Worm (Caenorhabditis elegans) whole organism, young adult: ENCODE measurements around the gene exos-1.

ENCODE experiments used
- C06A6.2 ChIP-seq: fragments of 200-800 bp; sonication (Bioruptor generic); conservative IDR thresholded peaks from 2 replicates; pipeline ENCODE4 v1.3.6; 2022; ENCODE audit warnings: missing genetic modification characterization, missing compliant biosample characterization
- F33H1.4 ChIP-seq: fragments of 200-800 bp; sonication (Bioruptor generic); IDR thresholded peaks from 2 replicates; pipeline ENCODE4 v1.3.6; 2022; ENCODE audit warnings: missing genetic modification reagents, missing genetic modification characterization, missing compliant biosample characterization
- F52B5.7 ChIP-seq: sonication (generic microtip); optimal IDR thresholded peaks from 2 replicates; lab custom pipeline; 2016; ENCODE audit warnings: mild to moderate bottlenecking, missing genetic modification characterization, missing compliant biosample characterization
- F57A8.1 ChIP-seq: fragments of 200-800 bp; sonication (Bioruptor generic); optimal IDR thresholded peaks from 2 replicates; lab custom pipeline; 2018; ENCODE audit warnings: mild to moderate bottlenecking, missing genetic modification characterization, moderate library complexity, missing compliant biosample characterization
- F57C9.4 ChIP-seq: sonication (generic microtip); optimal IDR thresholded peaks from 2 replicates; lab custom pipeline; 2017; ENCODE audit warnings: mild to moderate bottlenecking, missing genetic modification characterization, missing compliant biosample characterization
- K12H6.12 ChIP-seq: fragments of 200-800 bp; sonication (Bioruptor generic); optimal IDR thresholded peaks from 2 replicates; lab custom pipeline; 2018; ENCODE audit warnings: mild to moderate bottlenecking, missing genetic modification characterization, missing compliant biosample characterization
- T07F8.4 ChIP-seq: sonication (generic microtip); optimal IDR thresholded peaks from 2 replicates; lab custom pipeline; 2016; ENCODE audit warnings: mild to moderate bottlenecking, missing genetic modification characterization, moderate library complexity, missing compliant biosample characterization
- T26A5.8 ChIP-seq: sonication (generic microtip); optimal IDR thresholded peaks from 2 replicates; lab custom pipeline; 2016; ENCODE audit warnings: missing genetic modification characterization, missing compliant biosample characterization
- Y53G8AR.9 ChIP-seq: fragments of 200-800 bp; sonication (Bioruptor generic); conservative IDR thresholded peaks from 2 replicates; pipeline ENCODE4 v1.3.6; 2022; ENCODE audit warnings: missing genetic modification reagents, missing genetic modification characterization, missing compliant biosample characterization
- Y79H2A.3 ChIP-seq: fragments of 200-800 bp; sonication (Bioruptor generic); conservative IDR thresholded peaks from 2 replicates; pipeline ENCODE4 v1.3.6; 2022; ENCODE audit warnings: missing genetic modification reagents, missing genetic modification characterization, missing compliant biosample characterization
- akir-1 ChIP-seq: fragments of 200-800 bp; sonication (Bioruptor generic); optimal IDR thresholded peaks from 2 replicates; lab custom pipeline; 2018; ENCODE audit warnings: mild to moderate bottlenecking, missing genetic modification characterization, moderate library complexity, missing compliant biosample characterization
- attf-3 ChIP-seq: fragments of 200-800 bp; sonication (Bioruptor generic); conservative IDR thresholded peaks from 2 replicates; pipeline ENCODE4 v1.3.6; 2022; ENCODE audit warnings: missing genetic modification reagents, missing genetic modification characterization, missing compliant biosample characterization
- attf-6 ChIP-seq: fragments of 200-800 bp; sonication (Bioruptor generic); IDR thresholded peaks from 2 replicates; pipeline ENCODE4 v1.3.6; 2022; ENCODE audit warnings: missing genetic modification reagents, missing genetic modification characterization, missing compliant biosample characterization
- ccch-3 ChIP-seq: fragments of 200-800 bp; sonication (Bioruptor generic); optimal IDR thresholded peaks from 2 replicates; lab custom pipeline; 2018; ENCODE audit warnings: mild to moderate bottlenecking, missing genetic modification characterization, missing compliant biosample characterization
- cebp-2 ChIP-seq: fragments of 200-800 bp; sonication (Bioruptor generic); IDR thresholded peaks from 2 replicates; pipeline ENCODE4 v1.3.6; 2022; ENCODE audit warnings: missing genetic modification characterization, missing compliant biosample characterization
- ceh-27 ChIP-seq: fragments of 200-800 bp; sonication (Bioruptor generic); optimal IDR thresholded peaks from 2 replicates; lab custom pipeline; 2018; ENCODE audit warnings: mild to moderate bottlenecking, missing genetic modification characterization, moderate library complexity, missing compliant biosample characterization
- chd-7 ChIP-seq: sonication (generic microtip); optimal IDR thresholded peaks from 2 replicates; lab custom pipeline; 2016; ENCODE audit warnings: mild to moderate bottlenecking, missing genetic modification characterization, moderate library complexity, missing compliant biosample characterization
- efl-1 ChIP-seq: fragments of 150-350 bp; optimal IDR thresholded peaks from 2 replicates; lab custom pipeline; 2014; ENCODE audit warnings: missing biosample characterization, missing genetic modification reagents, missing genetic modification characterization
- ekl-4 ChIP-seq: fragments of 200-800 bp; sonication (Bioruptor generic); IDR thresholded peaks from 2 replicates; pipeline ENCODE4 v1.3.6; 2022; ENCODE audit warnings: missing genetic modification reagents, missing genetic modification characterization, missing compliant biosample characterization
- gei-17 ChIP-seq: fragments of 200-800 bp; sonication (Bioruptor generic); optimal IDR thresholded peaks from 2 replicates; lab custom pipeline; 2018; ENCODE audit warnings: mild to moderate bottlenecking, missing genetic modification characterization, missing compliant biosample characterization
- hmg-1.2 ChIP-seq: fragments of 200-800 bp; sonication (Bioruptor generic); IDR thresholded peaks from 2 replicates; pipeline ENCODE4 v1.3.6; 2022; ENCODE audit warnings: missing genetic modification reagents, missing genetic modification characterization, missing compliant biosample characterization
- hrde-1 ChIP-seq: sonication (generic microtip); optimal IDR thresholded peaks from 2 replicates; lab custom pipeline; 2016; ENCODE audit warnings: missing genetic modification characterization, mild to moderate bottlenecking, missing compliant biosample characterization, moderate library complexity, missing genotype, missing genetic modification reagents, borderline replicate concordance
- lir-1 ChIP-seq: fragments of 200-800 bp; sonication (Bioruptor generic); conservative IDR thresholded peaks from 2 replicates; pipeline ENCODE4 v1.3.6; 2022; ENCODE audit warnings: missing genetic modification reagents, missing genetic modification characterization, missing compliant biosample characterization
- lsl-1 ChIP-seq: fragments of 200-800 bp; sonication (Bioruptor generic); optimal IDR thresholded peaks from 2 replicates; lab custom pipeline; 2018; ENCODE audit warnings: mild to moderate bottlenecking, missing genetic modification characterization, moderate library complexity, missing compliant biosample characterization
- madf-10 ChIP-seq: sonication (generic microtip); optimal IDR thresholded peaks from 2 replicates; lab custom pipeline; 2016; ENCODE audit warnings: mild to moderate bottlenecking, missing genetic modification characterization, missing compliant biosample characterization
- madf-6 ChIP-seq: fragments of 200-800 bp; sonication (Bioruptor generic); IDR thresholded peaks from 2 replicates; pipeline ENCODE4 v1.3.6; 2022; ENCODE audit warnings: missing genetic modification reagents, missing genetic modification characterization, missing compliant biosample characterization
- mxl-1 ChIP-seq: sonication (generic microtip); optimal IDR thresholded peaks from 2 replicates; lab custom pipeline; 2016; ENCODE audit warnings: missing genetic modification characterization, missing compliant biosample characterization
- pha-4 ChIP-seq: fragments of 150-350 bp; sonication (generic microtip); optimal IDR thresholded peaks from 2 replicates; lab custom pipeline; 2014; ENCODE audit warnings: missing biosample characterization, missing genetic modification reagents, missing genetic modification characterization
- sea-2 ChIP-seq: fragments of 200-800 bp; sonication (Bioruptor generic); IDR thresholded peaks from 2 replicates; pipeline ENCODE4 v1.3.6; 2022; ENCODE audit warnings: missing genetic modification characterization, missing compliant biosample characterization
- snpc-3.4 ChIP-seq: sonication (generic microtip); optimal IDR thresholded peaks from 2 replicates; lab custom pipeline; 2017; ENCODE audit warnings: missing genetic modification characterization, mild to moderate bottlenecking, missing compliant biosample characterization, antibody characterized with exemption, moderate library complexity, missing genotype, missing genetic modification reagents
- somi-1 ChIP-seq: fragments of 200-800 bp; sonication (Bioruptor generic); optimal IDR thresholded peaks from 2 replicates; lab custom pipeline; 2018; ENCODE audit warnings: mild to moderate bottlenecking, missing genetic modification characterization, missing compliant biosample characterization
- zfh-2 ChIP-seq: fragments of 200-800 bp; sonication (Bioruptor generic); conservative IDR thresholded peaks from 2 replicates; pipeline ENCODE4 v1.3.6; 2022; ENCODE audit warnings: missing genetic modification reagents, missing genetic modification characterization, missing compliant biosample characterization
- zim-3 ChIP-seq: sonication (generic microtip); optimal IDR thresholded peaks from 2 replicates; lab custom pipeline; 2017; ENCODE audit warnings: mild to moderate bottlenecking, missing genetic modification characterization, moderate library complexity, missing compliant biosample characterization
- ztf-18 ChIP-seq: sonication (generic microtip); optimal IDR thresholded peaks from 2 replicates; lab custom pipeline; 2016; ENCODE audit warnings: missing genotype, mild to moderate bottlenecking, missing genetic modification characterization, missing compliant biosample characterization
- ztf-28 ChIP-seq: fragments of 200-800 bp; sonication (Bioruptor generic); IDR thresholded peaks from 2 replicates; pipeline ENCODE4 v1.3.6; 2022; ENCODE audit warnings: missing genetic modification reagents, missing genetic modification characterization, missing compliant biosample characterization
- ztf-6 ChIP-seq: fragments of 200-800 bp; sonication (Bioruptor generic); IDR thresholded peaks from 2 replicates; pipeline ENCODE4 v1.3.6; 2022; ENCODE audit warnings: missing genetic modification reagents, missing genetic modification characterization, missing compliant biosample characterization

Gene exos-1

DNA sequence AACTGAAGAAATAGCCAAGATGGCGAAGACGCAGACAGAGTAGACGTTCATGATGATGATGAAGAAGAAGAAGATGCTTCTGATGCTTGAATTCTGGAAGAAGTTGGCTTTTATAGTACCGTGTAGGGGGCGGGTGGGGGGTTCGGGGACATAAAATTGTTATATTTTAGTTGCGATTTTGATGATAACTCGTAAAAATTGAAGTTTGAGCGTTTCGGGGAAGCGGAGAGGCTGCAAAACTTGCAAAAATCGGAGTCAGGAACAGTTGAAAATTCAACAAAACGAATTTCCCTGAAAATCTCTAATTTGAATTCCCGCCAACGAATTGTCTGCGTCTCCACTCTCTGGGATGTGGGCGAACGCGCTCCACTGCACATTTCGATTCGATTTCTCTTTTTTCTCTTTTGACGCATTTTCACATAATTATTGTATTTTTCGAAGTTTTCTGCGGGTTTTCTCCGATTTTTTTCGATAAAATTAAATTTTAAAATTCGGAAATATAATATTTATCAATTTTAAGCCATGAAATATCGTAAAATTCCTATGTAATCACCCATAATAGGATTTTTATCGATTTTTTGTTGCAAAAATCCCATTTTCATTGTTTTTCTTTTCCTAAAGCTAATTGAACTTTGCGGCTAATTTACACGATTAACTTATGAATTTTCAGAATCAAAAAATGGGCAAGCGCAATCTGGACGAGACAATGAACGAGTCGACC lies 1.1 kb upstream of the exos-1 start, which contains the start of the genes fipr-17 and Y48A6B.3 (continued):
- TF ChIP-seq K12H6.12 (tag; lab: Kevin White, UChicago) (no peak), snpc-3.4 (tag; lab: Kevin White, UChicago) (peak; percentile 69), efl-1 (GFP tag; lab: Kevin White, UChicago) (peak; percentile 96), cebp-2 (GFP tag; lab: Robert Waterston, UW) (no peak), pha-4 (tag; lab: Kevin White, UChicago) (peak; percentile 62), attf-6 (GFP tag; lab: Robert Waterston, UW) (0 out of 2 replicates have a peak, but pooled peaks have one; percentile 16), F33H1.4 (GFP tag; lab: Robert Waterston, UW) (peak; percentile 76), ztf-6 (no peak), C06A6.2 (GFP tag; lab: Robert Waterston, UW) (no peak), gei-17 (GFP tag; lab: Kevin White, UChicago) (no peak), ztf-28 (GFP tag; lab: Robert Waterston, UW) (0 out of 2 replicates have a peak, but pooled peaks have one; percentile 43), Y79H2A.3 (GFP tag; lab: Robert Waterston, UW) (no peak), hmg-1.2 (GFP tag; lab: Robert Waterston, UW) (peak; percentile 67), akir-1 (GFP tag; lab: Kevin White, UChicago) (no peak), F57A8.1 (GFP tag; lab: Kevin White, UChicago) (no peak), ztf-18 (tag; lab: Kevin White, UChicago) (peak; percentile 31), ekl-4 (peak; percentile 52; the same call in 1 of the 2 replicates), mxl-1 (tag; lab: Kevin White, UChicago) (no peak)
- TF ChIP-seq, all 124 proteins: peak for 44

DNA sequence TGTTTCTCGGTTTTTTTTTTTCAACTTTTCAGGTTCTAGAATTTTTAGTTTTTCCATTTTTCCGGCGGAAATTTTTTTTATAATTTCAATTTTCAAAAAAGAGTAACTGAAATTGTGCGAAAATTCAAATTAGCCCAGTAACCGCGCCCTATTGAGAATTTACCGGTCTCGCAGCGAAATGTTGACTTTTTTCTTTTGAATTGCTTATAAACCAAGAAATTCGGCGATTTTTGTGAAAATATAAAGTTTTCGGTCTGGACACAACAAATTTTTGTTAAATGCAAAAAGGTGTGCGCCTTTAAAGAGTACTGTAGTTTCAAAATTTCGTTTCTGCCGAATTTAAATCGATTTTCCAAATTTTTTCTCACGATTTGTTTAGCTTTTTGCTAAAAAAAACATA lies 1.8 kb downstream of the exos-1 start:
- no peak for TF ChIP-seq F52B5.7 (tag; lab: Kevin White, UChicago)
- TF ChIP-seq lir-1, result no peak
- TF ChIP-seq madf-10 (tag; lab: Kevin White, UChicago), result no peak
- TF ChIP-seq F33H1.4 (GFP tag; lab: Robert Waterston, UW), result 0 out of 2 replicates have a peak, but pooled peaks have one; percentile 6
- peak; percentile 47; the same call in 1 of the 2 replicates for TF ChIP-seq madf-6 (GFP tag; lab: Robert Waterston, UW)
- TF ChIP-seq sea-2 (GFP tag; lab: Robert Waterston, UW), result no peak
- TF ChIP-seq F57C9.4 (tag; lab: Kevin White, UChicago), result no peak
- no peak for TF ChIP-seq attf-3 (GFP tag; lab: Robert Waterston, UW)
- TF ChIP-seq ceh-27 (GFP tag; lab: Kevin White, UChicago), result no peak
- peak; percentile 14 for TF ChIP-seq hrde-1 (tag; lab: Kevin White, UChicago)
- 0 out of 2 replicates have a peak, but pooled peaks have one; percentile 35 for TF ChIP-seq Y53G8AR.9 (GFP tag; lab: Robert Waterston, UW)
- no peak for TF ChIP-seq ccch-3 (GFP tag; lab: Kevin White, UChicago)

DNA sequence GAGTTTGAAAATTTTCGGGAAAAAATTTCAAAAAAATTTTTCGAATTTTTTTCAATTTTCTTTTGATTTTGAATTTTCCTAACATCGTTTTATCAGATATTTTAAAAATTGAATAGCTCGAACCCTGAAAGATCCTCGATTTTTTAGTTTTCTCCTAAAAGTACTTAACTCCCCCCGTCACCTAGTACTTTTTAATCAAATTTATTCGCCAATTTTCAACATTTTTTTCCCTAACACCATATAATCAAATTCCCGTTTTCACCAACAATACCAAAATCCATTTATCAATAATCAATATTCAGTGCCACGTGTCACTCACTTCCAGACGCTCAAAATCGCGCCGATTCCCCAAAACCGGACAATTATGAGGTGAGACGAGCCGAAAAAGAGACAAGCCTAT lies 3.4 kb downstream of the exos-1 start, which contains the start of gene kvs-4:
Gene kvs-4, plus strand, starts transcription at position 301 of the 400 bp plus-strand sequence.
- TF ChIP-seq T07F8.4 (tag; lab: Kevin White, UChicago) (no peak), chd-7 (tag; lab: Kevin White, UChicago) (no peak), somi-1 (GFP tag; lab: Kevin White, UChicago) (no peak), zim-3 (tag; lab: Kevin White, UChicago) (no peak), lsl-1 (no peak), zfh-2 (GFP tag; lab: Robert Waterston, UW) (no peak), T26A5.8 (tag; lab: Kevin White, UChicago) (no peak)
